Worm (Caenorhabditis elegans): ENCODE data around the gene ZK816.1.
A peak's percentile ranks its signal among the peaks of the same experiment; 100 is the strongest.

ZK816.1 gene

DNA sequence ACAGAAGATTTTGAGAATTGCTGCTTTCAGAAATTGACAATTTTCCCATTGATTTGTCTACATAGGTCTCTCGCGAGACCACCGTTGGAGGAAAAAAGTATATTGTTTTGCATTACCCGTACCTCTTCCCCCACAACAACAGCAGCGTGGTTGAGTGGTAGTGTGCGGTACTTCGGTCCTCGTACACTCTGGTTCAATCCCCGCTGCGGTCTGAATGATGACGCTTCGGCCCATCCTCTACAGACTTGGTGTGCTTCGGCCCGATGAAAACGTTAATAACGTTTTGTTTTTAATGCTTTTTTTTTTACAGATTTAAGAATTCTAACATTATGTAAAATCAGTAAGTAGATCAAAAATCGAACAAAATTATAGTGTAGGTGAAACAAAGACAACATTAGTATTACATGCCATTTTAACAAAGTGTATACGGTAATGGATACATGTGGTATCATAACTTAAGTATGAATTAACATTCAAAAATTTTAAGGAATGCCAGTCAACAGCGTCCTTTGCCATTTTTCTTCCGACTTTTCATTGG, 3.5 kb upstream of the ZK816.1 start, which contains the start of gene ZK816.3:
ZK816.3 (plus strand) TSS at position 488 of the 538 bp plus-strand sequence.
- TF ChIP-seq hmg-1.1 (GFP tag; IDR thresholded peaks at IDR 0.05) (peak; percentile 29; the same call in 1 of the 2 replicates), D1046.2 (GFP tag; IDR thresholded peaks at IDR 0.05) (no peak), zfp-3 (GFP tag; conservative IDR thresholded peaks at IDR 0.05) (no peak), spr-1 (tag; optimal IDR thresholded peaks at IDR 0.05) (no peak), T20F7.1 (GFP tag; optimal IDR thresholded peaks at IDR 0.05) (no peak), mdl-1 (tag; optimal IDR thresholded peaks at IDR 0.05) (no peak), ceh-32 (tag; optimal IDR thresholded peaks at IDR 0.05; ENCODE audit: poor library complexity) (no peak), nhr-41 (GFP tag; IDR thresholded peaks at IDR 0.05) (no peak), aha-1 (tag) (peak; percentile 33), php-3 (GFP tag; IDR thresholded peaks at IDR 0.05) (no peak), nhr-6 (tag; optimal IDR thresholded peaks at IDR 0.05) (no peak), rbr-2 (tag; optimal IDR thresholded peaks at IDR 0.05) (peak; percentile 45), ctbp-1 (GFP tag; IDR thresholded peaks at IDR 0.05) (peak; percentile 64; the same call in 1 of the 2 replicates), lin-29 (GFP tag; IDR thresholded peaks at IDR 0.05) (no peak), madf-9 (GFP tag; conservative IDR thresholded peaks at IDR 0.05) (no peak), ces-1 (GFP tag; optimal IDR thresholded peaks at IDR 0.05) (no peak), tra-1 (GFP tag; IDR thresholded peaks at IDR 0.05) (peak; percentile 54; the same call in 1 of the 2 replicates), ceh-20 (GFP tag; IDR thresholded peaks at IDR 0.05) (no peak), lin-15B (tag; optimal IDR thresholded peaks at IDR 0.05) (no peak), F10B5.3 (tag; optimal IDR thresholded peaks at IDR 0.05) (no peak), hlh-11 (tag; optimal IDR thresholded peaks at IDR 0.05) (peak; percentile 21), R02D3.7 (tag; optimal IDR thresholded peaks at IDR 0.05) (no peak), tag-97 (GFP tag; IDR thresholded peaks at IDR 0.05) (no peak), set-16 (GFP tag; IDR thresholded peaks at IDR 0.05) (peak; percentile 27; the same call in 1 of the 2 replicates), Y105C5A.15 (GFP tag; IDR thresholded peaks at IDR 0.05) (0 out of 2 replicates have a peak, but pooled peaks have one; percentile 57), mes-2 (tag; optimal IDR thresholded peaks at IDR 0.05; ENCODE audit: poor library complexity, severe bottlenecking) (peak; percentile 79), duxl-1 (tag; optimal IDR thresholded peaks at IDR 0.05; ENCODE audit: poor library complexity) (peak; percentile 67), mxl-3 (GFP tag; optimal IDR thresholded peaks at IDR 0.05) (peak; percentile 25), dmd-9 (GFP tag; IDR thresholded peaks at IDR 0.05) (no peak), dmd-6 (GFP tag; IDR thresholded peaks at IDR 0.05) (peak; percentile 41; the same call in 1 of the 2 replicates), saeg-2 (GFP tag; IDR thresholded peaks at IDR 0.05) (0 out of 2 replicates have a peak, but pooled peaks have one; percentile 58), dmd-8 (GFP tag; IDR thresholded peaks at IDR 0.05) (peak; percentile 65; the same call in 1 of the 2 replicates), lir-3 (tag; optimal IDR thresholded peaks at IDR 0.05) (peak; percentile 26), nhr-76 (tag; optimal IDR thresholded peaks at IDR 0.05) (no peak), unc-130 (GFP tag; optimal IDR thresholded peaks at IDR 0.05) (peak; percentile 20), ceh-28 (tag; optimal IDR thresholded peaks at IDR 0.05) (no peak), Y48G9A.11 (GFP tag; IDR thresholded peaks at IDR 0.05) (no peak), snpc-1.2 (GFP tag; IDR thresholded peaks at IDR 0.05) (peak; percentile 68), mdt-29 (GFP tag; IDR thresholded peaks at IDR 0.05) (no peak), Y75B8A.6 (GFP tag; IDR thresholded peaks at IDR 0.05) (no peak), F44E2.7 (GFP tag; IDR thresholded peaks at IDR 0.05) (no peak), zip-2 (tag; optimal IDR thresholded peaks at IDR 0.05) (no peak), zfp-2 (tag; optimal IDR thresholded peaks at IDR 0.05) (no peak), lin-39 (tag; optimal IDR thresholded peaks at IDR 0.05) (no peak), pha-4 (GFP tag; IDR thresholded peaks at IDR 0.05) (peak; percentile 80), pha-4 (tag; optimal IDR thresholded peaks at IDR 0.05) (no peak), ama-1 (optimal IDR thresholded peaks at IDR 0.05) (no peak), nhr-111 (GFP tag; optimal IDR thresholded peaks at IDR 0.05) (no peak), nhr-10 (tag; optimal IDR thresholded peaks at IDR 0.05) (no peak), ceh-44 (GFP tag; IDR thresholded peaks at IDR 0.05) (no peak; the same call in 1 of the 2 replicates), hif-1 (tag; optimal IDR thresholded peaks at IDR 0.05) (no peak)
